Worm (Caenorhabditis elegans) whole organism, L4/young adult: ENCODE results near the gene rhr-2.

Experiments
- dao-5 ChIP-seq: sonication (generic microtip); optimal IDR thresholded peaks from 2 replicates; lab custom pipeline; 2016; ENCODE audit warnings: missing genotype, missing genetic modification characterization, moderate library complexity, missing compliant biosample characterization
- him-1 ChIP-seq: sonication (generic microtip); optimal IDR thresholded peaks from 2 replicates; lab custom pipeline; 2016; ENCODE audit warnings: missing genotype, missing genetic modification reagents, missing genetic modification characterization, missing compliant biosample characterization

ce11 chrV:11773934-11774333 is 44.0 kb upstream of the rhr-2 start:
- TF ChIP-seq dao-5 (tag; lab: Kevin White, UChicago) (no peak), him-1 (tag; lab: Kevin White, UChicago) (no peak)
